Fruit fly (Drosophila melanogaster) S2 (cell line): ENCODE measurements around the gene MED18.

Experiments
- CG8478 ChIP-seq: fragments of >200 bp; optimal IDR thresholded peaks from 2 replicates; lab custom pipeline; 2018
- CTCF ChIP-seq, 2 experiments: fragments of >200 bp; optimal IDR thresholded peaks; 2 replicates each; lab custom pipeline; 2018

DNA sequence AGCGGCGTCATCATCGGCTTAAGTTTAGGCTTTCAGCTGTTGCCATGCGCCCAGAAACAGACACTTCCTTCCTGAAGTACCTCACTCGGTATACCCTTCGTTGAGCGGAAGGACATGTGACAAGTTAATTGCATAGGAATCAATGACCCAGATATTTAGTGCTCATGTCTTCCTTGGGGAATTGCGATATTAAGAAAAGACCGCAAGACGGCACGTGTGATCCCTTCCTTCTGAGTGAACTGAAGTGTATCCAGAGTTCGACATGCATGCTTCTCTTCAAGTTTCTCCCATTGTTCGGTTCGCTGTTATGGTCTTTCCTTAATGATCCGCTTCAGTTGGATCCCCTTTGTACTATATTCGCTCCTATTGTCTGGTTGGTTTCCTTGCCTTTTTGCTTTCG, 25.2 kb upstream of the MED18 start:
- TF ChIP-seq CTCF (optimal IDR thresholded peaks at IDR 0.05; lab: Kevin White, UChicago) (no peak), CG8478 (lab: Kevin White, UChicago) (no peak)
